Fruit fly (Drosophila melanogaster) whole organism, prepupa: ENCODE data around the gene CG1662.

ENCODE experiments used
- CG10631 ChIP-seq: fragments of 200-800 bp; sonication (Bioruptor generic); optimal IDR thresholded peaks from 2 replicates; lab custom pipeline; 2016; ENCODE audit warnings: missing biosample characterization, missing genetic modification characterization
- CG11294 ChIP-seq: fragments of 200-800 bp; sonication (Bioruptor generic); IDR thresholded peaks from 2 replicates; pipeline ENCODE4 v1.3.6; 2022; ENCODE audit warnings: missing biosample characterization, missing genetic modification characterization
- CG11902 ChIP-seq: fragments of 200-800 bp; sonication (Bioruptor generic); optimal IDR thresholded peaks from 3 replicates; lab custom pipeline; 2016; ENCODE audit warnings: missing biosample characterization, missing genetic modification characterization
- CG15336 ChIP-seq: fragments of 200-800 bp; sonication (Bioruptor generic); IDR thresholded peaks from 2 replicates; pipeline ENCODE4 v1.3.6; 2022; ENCODE audit warnings: missing biosample characterization, missing genetic modification characterization
- CG1621 ChIP-seq: fragments of 200-800 bp; sonication (Bioruptor generic); optimal IDR thresholded peaks from 3 replicates; lab custom pipeline; 2018; ENCODE audit warnings: missing biosample characterization, mild to moderate bottlenecking, missing genetic modification characterization
- CG16779 ChIP-seq: fragments of 200-800 bp; sonication (Bioruptor generic); optimal IDR thresholded peaks from 3 replicates; lab custom pipeline; 2017; ENCODE audit warnings: missing biosample characterization, mild to moderate bottlenecking, missing genetic modification characterization
- CG3032 ChIP-seq: fragments of 200-800 bp; optimal IDR thresholded peaks from 2 replicates; lab custom pipeline; 2019; ENCODE audit warnings: missing biosample characterization, mild to moderate bottlenecking, missing genetic modification characterization, moderate library complexity
- CG31627 ChIP-seq: fragments of 200-800 bp; sonication (Bioruptor generic); optimal IDR thresholded peaks from 3 replicates; lab custom pipeline; 2016; ENCODE audit warnings: missing biosample characterization, missing genetic modification characterization
- CG32006 ChIP-seq: fragments of 200-800 bp; sonication (Bioruptor generic); optimal IDR thresholded peaks from 3 replicates; lab custom pipeline; 2017; ENCODE audit warnings: missing biosample characterization, mild to moderate bottlenecking, missing genetic modification characterization
- CG34406 ChIP-seq: fragments of 200-800 bp; sonication (Bioruptor generic); optimal IDR thresholded peaks from 3 replicates; lab custom pipeline; 2016; ENCODE audit warnings: missing biosample characterization, missing genetic modification characterization
- CG3919 ChIP-seq: fragments of 200-800 bp; sonication (Bioruptor generic); optimal IDR thresholded peaks from 3 replicates; lab custom pipeline; 2016; ENCODE audit warnings: missing biosample characterization, missing genetic modification characterization
- CG4318 ChIP-seq: fragments of 200-800 bp; sonication (Bioruptor generic); optimal IDR thresholded peaks from 3 replicates; lab custom pipeline; 2017; ENCODE audit warnings: missing biosample characterization, mild to moderate bottlenecking, missing genetic modification characterization
- CG6163 ChIP-seq: fragments of 200-800 bp; sonication (Bioruptor generic); IDR thresholded peaks from 3 replicates; pipeline ENCODE4 v1.3.6; 2022; ENCODE audit warnings: missing biosample characterization, missing genetic modification characterization
- CG6792 ChIP-seq: fragments of 200-800 bp; sonication (Bioruptor generic); optimal IDR thresholded peaks from 3 replicates; lab custom pipeline; 2016; ENCODE audit warnings: missing biosample characterization, missing genetic modification characterization
- CG6808 ChIP-seq: fragments of 200-800 bp; sonication (Bioruptor generic); optimal IDR thresholded peaks from 3 replicates; lab custom pipeline; 2017; ENCODE audit warnings: missing biosample characterization, missing genetic modification characterization, mild to moderate bottlenecking, moderate library complexity, missing genetic modification reagents
- CG6854 ChIP-seq: fragments of 200-800 bp; sonication (Bioruptor generic); optimal IDR thresholded peaks from 2 replicates; lab custom pipeline; 2017; ENCODE audit warnings: missing biosample characterization, mild to moderate bottlenecking, missing genetic modification characterization
- CG7368 ChIP-seq: fragments of 200-800 bp; sonication (Bioruptor generic); optimal IDR thresholded peaks from 3 replicates; lab custom pipeline; 2016; ENCODE audit warnings: missing biosample characterization, missing genetic modification characterization
- CG8319 ChIP-seq: fragments of 200-800 bp; sonication (Bioruptor generic); optimal IDR thresholded peaks from 3 replicates; lab custom pipeline; 2016; ENCODE audit warnings: missing biosample characterization, missing genetic modification characterization
- CG9139 ChIP-seq: fragments of 200-800 bp; sonication (Bioruptor generic); optimal IDR thresholded peaks from 3 replicates; lab custom pipeline; 2017; ENCODE audit warnings: missing biosample characterization, mild to moderate bottlenecking, missing genetic modification characterization
- Eip75B ChIP-seq: fragments of 200-800 bp; sonication (Bioruptor generic); optimal IDR thresholded peaks from 3 replicates; lab custom pipeline; 2016; ENCODE audit warnings: missing biosample characterization, missing genetic modification characterization
- Eip78C ChIP-seq: fragments of 200-800 bp; sonication (Bioruptor generic); peaks from one replicate; lab custom pipeline; 2016; ENCODE audit warnings: missing biosample characterization, missing genetic modification characterization
- Eip93F ChIP-seq: fragments of 200-800 bp; sonication (Bioruptor generic); optimal IDR thresholded peaks from 2 replicates; lab custom pipeline; 2016; ENCODE audit warnings: missing biosample characterization, mild to moderate bottlenecking, missing genetic modification characterization
- Ets21C ChIP-seq: fragments of 200-800 bp; sonication (Bioruptor generic); optimal IDR thresholded peaks from 3 replicates; lab custom pipeline; 2016; ENCODE audit warnings: missing biosample characterization, missing genetic modification characterization
- Ets96B ChIP-seq: fragments of 200-800 bp; optimal IDR thresholded peaks from 2 replicates; lab custom pipeline; 2019; ENCODE audit warnings: missing biosample characterization, mild to moderate bottlenecking, missing genetic modification characterization, moderate library complexity
- Gug ChIP-seq: fragments of 200-800 bp; sonication (Bioruptor generic); IDR thresholded peaks from 2 replicates; pipeline ENCODE4 v1.3.6; 2022; ENCODE audit warnings: missing biosample characterization, missing genetic modification characterization
- Hr38 ChIP-seq: sonication (Bioruptor generic); optimal IDR thresholded peaks from 2 replicates; lab custom pipeline; 2016; ENCODE audit warnings: missing biosample characterization, missing genetic modification characterization
- Hr39 ChIP-seq: fragments of 200-800 bp; sonication (Bioruptor generic); optimal IDR thresholded peaks from 2 replicates; lab custom pipeline; 2016; ENCODE audit warnings: missing biosample characterization, missing genetic modification characterization
- Hr4 ChIP-seq: fragments of 200-800 bp; sonication (Bioruptor generic); optimal IDR thresholded peaks from 3 replicates; lab custom pipeline; 2016; ENCODE audit warnings: missing biosample characterization, missing genetic modification characterization
- Lpt ChIP-seq: fragments of 200-800 bp; sonication (Bioruptor generic); optimal IDR thresholded peaks from 3 replicates; lab custom pipeline; 2016; ENCODE audit warnings: missing biosample characterization, missing genetic modification characterization
- Met ChIP-seq: fragments of 200-800 bp; sonication (Bioruptor generic); optimal IDR thresholded peaks from 3 replicates; lab custom pipeline; 2016; ENCODE audit warnings: missing biosample characterization, missing genetic modification characterization
- OdsH ChIP-seq: fragments of 200-800 bp; sonication (Bioruptor generic); optimal IDR thresholded peaks from 3 replicates; lab custom pipeline; 2016; ENCODE audit warnings: missing biosample characterization, missing genetic modification characterization
- Smox ChIP-seq: fragments of 200-800 bp; sonication (Bioruptor generic); optimal IDR thresholded peaks from 3 replicates; lab custom pipeline; 2016; ENCODE audit warnings: missing biosample characterization, missing genetic modification characterization
- Sox15 ChIP-seq: fragments of 200-800 bp; sonication (Bioruptor generic); optimal IDR thresholded peaks from 3 replicates; lab custom pipeline; 2016; ENCODE audit warnings: missing biosample characterization, missing genetic modification characterization
- achi ChIP-seq: fragments of 200-800 bp; sonication (Bioruptor generic); optimal IDR thresholded peaks from 3 replicates; lab custom pipeline; 2016; ENCODE audit warnings: missing biosample characterization, missing genetic modification characterization
- acj6 ChIP-seq: fragments of 200-800 bp; sonication (Bioruptor generic); optimal IDR thresholded peaks from 3 replicates; lab custom pipeline; 2016; ENCODE audit warnings: missing biosample characterization, missing genetic modification characterization
- dac ChIP-seq: fragments of 200-800 bp; sonication (Bioruptor generic); optimal IDR thresholded peaks from 2 replicates; lab custom pipeline; 2017; ENCODE audit warnings: missing biosample characterization, mild to moderate bottlenecking, missing genetic modification characterization
- dsx ChIP-seq: fragments of 200-800 bp; optimal IDR thresholded peaks from 3 replicates; lab custom pipeline; 2019; ENCODE audit warnings: missing biosample characterization, mild to moderate bottlenecking, missing genetic modification characterization, moderate library complexity; ENCODE audit not compliant: poor library complexity, severe bottlenecking
- esn ChIP-seq: fragments of 200-800 bp; sonication (Bioruptor generic); optimal IDR thresholded peaks from 2 replicates; lab custom pipeline; 2016; ENCODE audit warnings: missing biosample characterization, mild to moderate bottlenecking, missing genetic modification characterization, moderate library complexity
- fd59A ChIP-seq: fragments of 200-800 bp; sonication (Bioruptor generic); optimal IDR thresholded peaks from 2 replicates; lab custom pipeline; 2017; ENCODE audit warnings: missing biosample characterization, mild to moderate bottlenecking, missing genetic modification characterization, missing genetic modification reagents
- fd85E ChIP-seq: fragments of 200-800 bp; sonication (Bioruptor generic); optimal IDR thresholded peaks from 3 replicates; lab custom pipeline; 2016; ENCODE audit warnings: missing biosample characterization, missing genetic modification characterization
- lz ChIP-seq: fragments of 200-800 bp; sonication (Bioruptor generic); optimal IDR thresholded peaks from 3 replicates; lab custom pipeline; 2016; ENCODE audit warnings: missing biosample characterization, missing genetic modification characterization
- pdm3 ChIP-seq: fragments of 200-800 bp; sonication (Bioruptor generic); optimal IDR thresholded peaks from 3 replicates; lab custom pipeline; 2016; ENCODE audit warnings: missing biosample characterization, missing genetic modification characterization
- ss ChIP-seq, 2 experiments: fragments of 200-800 bp; sonication (Bioruptor generic); optimal IDR thresholded peaks; 2 replicates in 1 of 2; 3 replicates in 1 of 2; lab custom pipeline; 2017 to 2018; ENCODE audit warnings: mild to moderate bottlenecking in 2 of 2, missing biosample characterization in 2 of 2, missing genetic modification characterization in 2 of 2, moderate library complexity in 1 of 2
- svp ChIP-seq: fragments of 200-800 bp; sonication (Bioruptor generic); peaks from one replicate; lab custom pipeline; 2016; ENCODE audit warnings: missing biosample characterization, missing genetic modification characterization
- vri ChIP-seq: fragments of 200-800 bp; sonication (Bioruptor generic); optimal IDR thresholded peaks from 3 replicates; lab custom pipeline; 2016; ENCODE audit warnings: missing biosample characterization, mild to moderate bottlenecking, missing genetic modification characterization

Gene CG1662

dm6 chrX:13373239-13374153, 13.9 kb upstream of the CG1662 start (continued):
- TF ChIP-seq dsx, result peak; percentile 89
- TF ChIP-seq CG3919 (GFP tag; lab: Kevin White, UChicago), result peak; percentile 90
- TF ChIP-seq svp, result peak; percentile 94
- TF ChIP-seq Ets21C, result peak; percentile 66
- TF ChIP-seq vri, result peak; percentile 79
- peak; percentile 86 for TF ChIP-seq CG15336 (GFP tag; lab: Robert Waterston, UW)
- TF ChIP-seq Met (GFP tag; lab: Kevin White, UChicago), result peak; percentile 85
- peak; percentile 79 for TF ChIP-seq CG6854 (GFP tag; lab: Kevin White, UChicago)
- TF ChIP-seq OdsH (GFP tag; lab: Kevin White, UChicago), result peak; percentile 88
- TF ChIP-seq Eip93F (GFP tag; lab: Kevin White, UChicago), result peak; percentile 3
- peak; percentile 41 for TF ChIP-seq fd85E
- peak; percentile 71 for TF ChIP-seq fd59A
- peak; percentile 88 for TF ChIP-seq achi
- peak; percentile 96 for TF ChIP-seq Eip78C (GFP tag; lab: Kevin White, UChicago)
- peak; percentile 91 for TF ChIP-seq esn (GFP tag; lab: Kevin White, UChicago)
- peak; percentile 83 for TF ChIP-seq lz
- peak; percentile 69 for TF ChIP-seq Lpt (GFP tag; lab: Kevin White, UChicago)
- TF ChIP-seq CG9139 (GFP tag; lab: Kevin White, UChicago), result peak; percentile 73
- TF ChIP-seq Hr4 (GFP tag; lab: Kevin White, UChicago), result peak; percentile 50
- peak; percentile 78 for TF ChIP-seq CG11294 (GFP tag; lab: Robert Waterston, UW)
- peak; percentile 56 for TF ChIP-seq dac
- TF ChIP-seq CG31627, result peak; percentile 77
- TF ChIP-seq CG6163 (GFP tag; lab: Robert Waterston, UW), result peak; percentile 81
- peak; percentile 90 for TF ChIP-seq pdm3 (GFP tag; lab: Kevin White, UChicago)
- TF ChIP-seq Hr38 (GFP tag; lab: Kevin White, UChicago), result no peak
- peak; percentile 81 for TF ChIP-seq CG8319 (GFP tag; lab: Kevin White, UChicago)
- TF ChIP-seq acj6, result peak; percentile 70
- peak; percentile 83 for TF ChIP-seq CG6808
- TF ChIP-seq CG4318 (GFP tag; lab: Kevin White, UChicago), result peak; percentile 63
- peak; percentile 71 for TF ChIP-seq Sox15
- TF ChIP-seq Gug (GFP tag; lab: Robert Waterston, UW), result peak; percentile 81
- peak; percentile 72 to 86 for TF ChIP-seq ss (GFP tag; optimal IDR thresholded peaks at IDR 0.05; lab: Kevin White, UChicago)
- peak; percentile 55 for TF ChIP-seq CG16779 (tag; lab: Kevin White, UChicago)
- peak; percentile 81 for TF ChIP-seq Ets96B
- peak; percentile 90 for TF ChIP-seq CG6792 (GFP tag; lab: Kevin White, UChicago)
- TF ChIP-seq Smox, result peak; percentile 88
- peak; percentile 72 for TF ChIP-seq CG11902 (GFP tag; lab: Kevin White, UChicago)
- peak; percentile 82 for TF ChIP-seq CG7368 (GFP tag; lab: Kevin White, UChicago)
- TF ChIP-seq CG34406 (GFP tag; lab: Kevin White, UChicago), result peak; percentile 90

DNA sequence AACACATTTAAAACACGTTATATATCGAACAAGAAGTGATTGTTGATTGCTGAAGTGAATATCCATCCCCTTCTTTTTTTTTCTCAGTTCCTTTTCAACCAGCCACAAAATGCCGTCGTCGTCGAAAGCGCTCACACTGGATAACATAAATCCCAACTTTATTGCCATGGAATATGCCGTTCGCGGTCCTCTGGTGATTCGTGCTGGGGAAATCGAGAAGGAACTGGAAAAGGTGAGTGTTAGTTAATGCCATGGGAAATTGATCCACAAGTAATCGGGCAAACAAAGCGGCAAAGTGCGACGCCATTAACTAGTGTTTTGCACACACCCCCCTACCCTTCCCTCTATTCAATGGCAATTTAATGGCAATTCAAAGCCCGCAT, 13.2 kb upstream of the CG1662 start:
- TF ChIP-seq CG6792 (GFP tag; lab: Kevin White, UChicago) (no peak), Hr39 (GFP tag; lab: Kevin White, UChicago) (no peak), Ets96B (no peak), fd59A (no peak), CG3032 (tag; lab: Kevin White, UChicago) (no peak), CG1621 (tag; lab: Kevin White, UChicago) (no peak), CG32006 (GFP tag; lab: Kevin White, UChicago) (no peak), dac (no peak), Eip78C (GFP tag; lab: Kevin White, UChicago) (no peak), dsx (no peak), vri (no peak), CG7368 (GFP tag; lab: Kevin White, UChicago) (no peak), Eip75B (GFP tag; lab: Kevin White, UChicago) (no peak), CG10631 (GFP tag; lab: Kevin White, UChicago) (no peak), CG8319 (GFP tag; lab: Kevin White, UChicago) (no peak)
- TF ChIP-seq, all 60 proteins: peak for 0
